Fruit fly (Drosophila melanogaster): ENCODE data around the gene kud.

kud gene

DNA sequence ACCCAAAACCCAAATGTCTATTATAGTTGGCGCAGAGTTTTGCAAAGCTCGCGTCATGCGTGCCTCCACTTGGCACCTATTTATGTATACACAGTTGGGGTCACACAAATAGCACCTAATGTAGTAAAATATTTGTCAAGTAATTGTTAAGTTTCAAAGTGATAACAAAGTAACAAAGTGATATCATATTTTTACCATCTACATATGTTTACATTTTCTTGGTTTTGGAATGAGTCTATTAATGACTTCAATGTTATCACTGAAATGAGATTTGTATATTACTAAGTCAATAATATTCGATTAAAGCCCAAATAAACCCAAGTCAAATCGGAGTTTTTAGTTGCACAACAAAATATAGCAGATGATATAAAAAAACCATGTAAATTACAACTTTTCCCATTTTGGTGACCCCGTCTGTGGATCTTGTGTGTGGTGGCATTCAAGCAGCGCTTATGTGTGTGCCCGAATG is 27.7 kb upstream of the kud start:
- TF ChIP-seq CG10348 (GFP tag; IDR thresholded peaks at IDR 0.05) (no peak), Pif1B (GFP tag; optimal IDR thresholded peaks at IDR 0.05) (peak; percentile 70), CG8159 (tag; optimal IDR thresholded peaks at IDR 0.05) (peak; percentile 57), Pif1A (GFP tag; optimal IDR thresholded peaks at IDR 0.05) (peak; percentile 74), CG34367 (tag; optimal IDR thresholded peaks at IDR 0.05) (peak; percentile 50), D1 (tag; optimal IDR thresholded peaks at IDR 0.05) (peak; percentile 74), CG14655 (GFP tag; optimal IDR thresholded peaks at IDR 0.05) (peak; percentile 88), CG15710 (tag; optimal IDR thresholded peaks at IDR 0.05) (peak; percentile 50), CG4496 (GFP tag; IDR thresholded peaks at IDR 0.05) (peak; percentile 45; the same call in 1 of the 3 replicates), CG12605 (GFP tag; IDR thresholded peaks at IDR 0.05) (peak; percentile 57), gl (tag; optimal IDR thresholded peaks at IDR 0.05) (peak; percentile 60), Ets98B (GFP tag; IDR thresholded peaks at IDR 0.05) (peak; percentile 30; the same call in 1 of the 2 replicates), rn (GFP tag; IDR thresholded peaks at IDR 0.05) (no peak), Snoo (tag; optimal IDR thresholded peaks at IDR 0.05) (peak; percentile 21), EcR (GFP tag; optimal IDR thresholded peaks at IDR 0.05) (no peak), CG17806 (tag; optimal IDR thresholded peaks at IDR 0.05) (peak; percentile 36), CG9948 (tag; optimal IDR thresholded peaks at IDR 0.05) (peak; percentile 85), CG32121 (GFP tag; IDR thresholded peaks at IDR 0.05) (peak; percentile 70), CG13204 (GFP tag; optimal IDR thresholded peaks at IDR 0.05) (no peak), CG8301 (tag; optimal IDR thresholded peaks at IDR 0.05) (peak; percentile 95), fd96Ca (GFP tag; IDR thresholded peaks at IDR 0.05) (no peak)

dm6 chr3L:16871630-16872029 is 26.8 kb upstream of the kud start:
- TF ChIP-seq CG12605 (GFP tag; IDR thresholded peaks at IDR 0.05) (no peak), CG14655 (GFP tag; optimal IDR thresholded peaks at IDR 0.05) (no peak), D1 (tag; optimal IDR thresholded peaks at IDR 0.05) (no peak), gl (tag; optimal IDR thresholded peaks at IDR 0.05) (no peak), CG34367 (tag; optimal IDR thresholded peaks at IDR 0.05) (no peak), Pif1A (GFP tag; optimal IDR thresholded peaks at IDR 0.05) (no peak), rn (GFP tag; IDR thresholded peaks at IDR 0.05) (no peak), fd96Ca (GFP tag; IDR thresholded peaks at IDR 0.05) (no peak), EcR (GFP tag; optimal IDR thresholded peaks at IDR 0.05) (no peak), CG15710 (tag; optimal IDR thresholded peaks at IDR 0.05) (no peak), CG8159 (tag; optimal IDR thresholded peaks at IDR 0.05) (no peak), CG4496 (GFP tag; IDR thresholded peaks at IDR 0.05) (no peak), Snoo (tag; optimal IDR thresholded peaks at IDR 0.05) (no peak), CG17806 (tag; optimal IDR thresholded peaks at IDR 0.05) (no peak), Ets98B (GFP tag; IDR thresholded peaks at IDR 0.05) (no peak), CG9948 (tag; optimal IDR thresholded peaks at IDR 0.05) (no peak), CG8301 (tag; optimal IDR thresholded peaks at IDR 0.05) (no peak), CG13204 (GFP tag; optimal IDR thresholded peaks at IDR 0.05) (no peak), CG32121 (GFP tag; IDR thresholded peaks at IDR 0.05) (no peak), Pif1B (GFP tag; optimal IDR thresholded peaks at IDR 0.05) (no peak)

DNA sequence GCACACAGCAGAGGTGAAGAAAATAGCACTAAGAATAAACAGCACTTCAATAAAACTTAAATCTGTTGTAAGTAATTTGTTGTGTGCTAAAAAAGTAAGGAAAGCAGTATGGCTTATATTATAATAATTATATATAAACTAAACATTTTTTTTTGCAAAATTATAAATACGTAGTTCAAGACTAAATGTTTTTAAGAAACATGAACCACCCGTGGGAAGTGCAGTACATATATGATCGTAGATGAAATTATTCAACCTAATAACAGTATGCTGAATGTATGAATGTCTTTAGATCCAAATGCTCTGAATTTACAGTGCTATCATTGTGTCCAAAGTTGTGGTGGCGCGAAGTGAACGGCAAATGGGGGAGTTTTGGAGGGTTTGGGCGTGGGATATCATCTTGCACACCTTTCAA is 25.9 kb upstream of the kud start:
- no peak for TF ChIP-seq Pif1B (GFP tag; optimal IDR thresholded peaks at IDR 0.05)
- no peak for TF ChIP-seq CG10348 (GFP tag; IDR thresholded peaks at IDR 0.05)
- TF ChIP-seq CG8159 (tag; optimal IDR thresholded peaks at IDR 0.05), result no peak
- TF ChIP-seq CG12605 (GFP tag; IDR thresholded peaks at IDR 0.05), result no peak
- no peak for TF ChIP-seq EcR (GFP tag; optimal IDR thresholded peaks at IDR 0.05)
- TF ChIP-seq rn (GFP tag; IDR thresholded peaks at IDR 0.05), result no peak
- TF ChIP-seq CG17806 (tag; optimal IDR thresholded peaks at IDR 0.05), result no peak
- peak; percentile 16 for TF ChIP-seq CG8301 (tag; optimal IDR thresholded peaks at IDR 0.05)
- no peak for TF ChIP-seq fd96Ca (GFP tag; IDR thresholded peaks at IDR 0.05)
- no peak for TF ChIP-seq CG13204 (GFP tag; optimal IDR thresholded peaks at IDR 0.05)
- TF ChIP-seq CG9948 (tag; optimal IDR thresholded peaks at IDR 0.05), result no peak
- no peak for TF ChIP-seq CG15710 (tag; optimal IDR thresholded peaks at IDR 0.05)
- TF ChIP-seq D1 (tag; optimal IDR thresholded peaks at IDR 0.05), result no peak
- TF ChIP-seq CG4496 (GFP tag; IDR thresholded peaks at IDR 0.05), result no peak
- TF ChIP-seq Pif1A (GFP tag; optimal IDR thresholded peaks at IDR 0.05), result no peak
- TF ChIP-seq CG14655 (GFP tag; optimal IDR thresholded peaks at IDR 0.05), result peak; percentile 38

- TF ChIP-seq fd96Ca (GFP tag; IDR thresholded peaks at IDR 0.05) (no peak), EcR (GFP tag; optimal IDR thresholded peaks at IDR 0.05) (no peak), Snoo (tag; optimal IDR thresholded peaks at IDR 0.05) (no peak), CG12605 (GFP tag; IDR thresholded peaks at IDR 0.05) (no peak), CG15710 (tag; optimal IDR thresholded peaks at IDR 0.05) (no peak), Pif1A (GFP tag; optimal IDR thresholded peaks at IDR 0.05) (no peak), CG14655 (GFP tag; optimal IDR thresholded peaks at IDR 0.05) (no peak), rn (GFP tag; IDR thresholded peaks at IDR 0.05) (no peak), CG13204 (GFP tag; optimal IDR thresholded peaks at IDR 0.05) (no peak), gl (tag; optimal IDR thresholded peaks at IDR 0.05) (no peak), CG10348 (GFP tag; IDR thresholded peaks at IDR 0.05) (no peak), CG4496 (GFP tag; IDR thresholded peaks at IDR 0.05) (no peak)
Observed at dm6 chr3L:16867190-16867589, 22.4 kb upstream of the kud start.

DNA sequence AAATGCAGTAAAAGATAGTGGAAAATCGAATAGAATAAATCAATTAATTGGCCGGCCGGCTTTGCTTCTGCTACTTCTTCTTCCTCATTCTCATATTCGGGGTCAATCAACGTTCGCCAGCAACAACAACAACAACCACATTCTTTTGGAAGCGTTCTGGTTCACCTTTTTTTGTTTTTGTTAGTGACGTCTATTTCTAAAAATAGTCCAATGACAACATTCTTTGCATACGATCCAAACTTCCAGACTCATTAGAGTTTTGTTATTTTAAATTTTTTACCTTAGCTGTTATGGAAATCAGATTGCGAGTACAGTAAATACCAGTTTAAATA is 21.0 kb upstream of the kud start:
- TF ChIP-seq CG32121 (GFP tag; IDR thresholded peaks at IDR 0.05) (no peak), CG10348 (GFP tag; IDR thresholded peaks at IDR 0.05) (no peak), CG8159 (tag; optimal IDR thresholded peaks at IDR 0.05) (no peak), EcR (GFP tag; optimal IDR thresholded peaks at IDR 0.05) (no peak), Ets98B (GFP tag; IDR thresholded peaks at IDR 0.05) (no peak), Pif1B (GFP tag; optimal IDR thresholded peaks at IDR 0.05) (no peak), rn (GFP tag; IDR thresholded peaks at IDR 0.05) (no peak), D1 (tag; optimal IDR thresholded peaks at IDR 0.05) (no peak), CG13204 (GFP tag; optimal IDR thresholded peaks at IDR 0.05) (no peak), fd96Ca (GFP tag; IDR thresholded peaks at IDR 0.05) (no peak), Pif1A (GFP tag; optimal IDR thresholded peaks at IDR 0.05) (no peak), CG34367 (tag; optimal IDR thresholded peaks at IDR 0.05) (no peak), CG15710 (tag; optimal IDR thresholded peaks at IDR 0.05) (no peak), CG9948 (tag; optimal IDR thresholded peaks at IDR 0.05) (no peak)

Measured in whole organism, pupa.